Worm (Caenorhabditis elegans): Measurements from ENCODE around the gene T12B5.15.

- TF ChIP-seq tbx-37 (GFP tag; conservative IDR thresholded peaks at IDR 0.05) (no peak), ets-7 (tag; optimal IDR thresholded peaks at IDR 0.05) (no peak), ceh-13 (GFP tag; optimal IDR thresholded peaks at IDR 0.05) (no peak), ama-1 (optimal IDR thresholded peaks at IDR 0.05) (no peak), F13C5.2 (tag; optimal IDR thresholded peaks at IDR 0.05) (no peak), sea-1 (GFP tag; conservative IDR thresholded peaks at IDR 0.05) (no peak), ceh-36 (tag; optimal IDR thresholded peaks at IDR 0.05) (no peak), hmg-4 (GFP tag; optimal IDR thresholded peaks at IDR 0.05) (no peak), tbx-11 (GFP tag; IDR thresholded peaks at IDR 0.05) (no peak), flt-1 (GFP tag; IDR thresholded peaks at IDR 0.05) (no peak), tra-4 (tag; optimal IDR thresholded peaks at IDR 0.05) (no peak), hmbx-1 (tag; optimal IDR thresholded peaks at IDR 0.05) (no peak)
Observed at ce11 chrIII:981960-982359, 27.5 kb upstream of the T12B5.15 start.

Measured in whole organism, early embryonic.